Worm (Caenorhabditis elegans): ENCODE results near the gene C37C3.1.

DNA sequence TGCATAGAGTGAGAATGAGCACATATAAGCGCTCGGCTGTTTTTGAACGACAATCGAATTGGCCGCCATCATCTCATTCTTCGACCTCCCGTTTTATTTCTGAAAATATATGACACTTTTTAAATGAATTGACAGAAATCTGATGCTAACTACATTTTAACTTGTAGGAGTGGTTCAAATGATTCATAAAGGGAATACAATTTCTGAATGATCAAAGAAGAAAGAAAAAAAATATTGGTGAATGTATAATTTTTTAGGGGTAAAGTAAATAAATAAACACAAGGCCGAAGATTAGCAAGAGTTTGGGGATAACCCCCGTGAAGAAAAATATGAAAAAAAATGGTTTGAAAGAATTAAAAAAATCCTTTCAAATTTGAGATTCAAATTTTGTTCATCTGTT, 6.9 kb downstream of the C37C3.1 start, which contains the start of gene C37C3.11:
- TF ChIP-seq aptf-3 (GFP tag; IDR thresholded peaks at IDR 0.05) (no peak), repo-1 (tag; optimal IDR thresholded peaks at IDR 0.05) (no peak), F57C9.4 (tag; optimal IDR thresholded peaks at IDR 0.05) (no peak)
